Worm (Caenorhabditis elegans): ENCODE data around the gene pks-1.

DNA sequence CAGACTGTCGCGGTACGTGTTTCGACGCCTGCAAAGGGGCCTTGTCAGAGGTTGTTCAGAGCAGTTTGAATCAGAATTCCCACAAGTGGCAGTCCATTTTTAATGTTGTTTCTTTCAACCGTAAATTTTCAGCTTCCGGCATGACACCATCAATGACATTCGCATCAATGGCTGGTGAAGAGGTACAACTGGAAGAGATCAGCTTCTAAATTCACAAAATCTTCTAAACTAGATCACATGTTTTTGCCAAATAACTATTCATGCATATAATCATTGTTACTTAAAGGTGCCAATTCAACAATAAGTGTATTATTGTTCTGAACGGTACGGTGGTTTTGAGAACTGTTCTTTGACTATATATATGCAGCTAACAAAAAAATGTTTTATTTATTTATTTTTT, 33.8 kb downstream of the pks-1 start:
- TF ChIP-seq dao-5 (tag; optimal IDR thresholded peaks at IDR 0.05) (no peak), W03F9.2 (tag; optimal IDR thresholded peaks at IDR 0.05) (no peak), him-1 (tag; optimal IDR thresholded peaks at IDR 0.05) (no peak)

Data from whole organism, L4/young adult.